Worm (Caenorhabditis elegans): ENCODE measurements around the gene fbxa-192.
"Not testable (repeated sequence)": the region's sequence is repeated elsewhere in the genome, so short reads cannot be mapped to it uniquely, and the experiment has no call there.

fbxa-192 gene

DNA sequence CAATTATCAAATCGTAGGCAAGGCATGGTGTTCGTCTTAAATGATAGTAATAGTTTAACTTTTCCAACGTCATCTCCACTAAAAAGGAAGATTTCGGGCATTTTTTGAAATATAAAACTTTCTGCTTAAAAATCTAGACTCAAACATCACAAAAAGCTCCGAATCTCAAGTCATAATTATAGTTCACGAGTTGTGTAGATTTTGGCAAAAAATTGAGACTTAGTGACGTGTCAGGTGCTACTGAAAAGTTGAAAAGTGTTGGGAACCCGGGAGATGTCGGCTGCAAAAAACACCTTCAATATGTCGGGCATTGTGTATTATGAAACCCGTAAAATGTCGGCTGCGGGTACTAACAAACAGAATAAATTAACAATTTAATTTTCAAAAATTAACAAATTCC is 45.5 kb upstream of the fbxa-192 start, which contains the start of gene Y26G10.1:
TSS of gene Y26G10.1 (minus strand) at position 101 of the 400 bp plus-strand sequence.
- no peak for TF ChIP-seq spr-1 (tag; optimal IDR thresholded peaks at IDR 0.05)
- TF ChIP-seq dmd-9 (GFP tag; IDR thresholded peaks at IDR 0.05): no peak
- TF ChIP-seq lin-15B (tag; optimal IDR thresholded peaks at IDR 0.05): no peak
- TF ChIP-seq pha-4 (GFP tag; IDR thresholded peaks at IDR 0.05): no peak
- TF ChIP-seq pha-4 (tag; optimal IDR thresholded peaks at IDR 0.05): no peak
- TF ChIP-seq egl-27 (tag; optimal IDR thresholded peaks at IDR 0.05): no peak
- TF ChIP-seq mep-1 (tag; optimal IDR thresholded peaks at IDR 0.05): no peak
- no peak for TF ChIP-seq F26F4.8 (GFP tag; conservative IDR thresholded peaks at IDR 0.05)
- no peak for TF ChIP-seq lsy-2 (tag; optimal IDR thresholded peaks at IDR 0.05)
- no peak for TF ChIP-seq nhr-11 (tag; optimal IDR thresholded peaks at IDR 0.05)
- no peak for TF ChIP-seq tra-1 (GFP tag; IDR thresholded peaks at IDR 0.05)
- TF ChIP-seq pqm-1 (tag; optimal IDR thresholded peaks at IDR 0.05): no peak
- no peak for TF ChIP-seq daf-19 (GFP tag; conservative IDR thresholded peaks at IDR 0.05)
- TF ChIP-seq mdl-1 (tag; optimal IDR thresholded peaks at IDR 0.05): no peak
- TF ChIP-seq mxl-2 (GFP tag; conservative IDR thresholded peaks at IDR 0.05): no peak

- no peak for TF ChIP-seq daf-12 (tag; optimal IDR thresholded peaks at IDR 0.05)
- TF ChIP-seq ztf-11 (tag; optimal IDR thresholded peaks at IDR 0.05): no peak
- no peak for TF ChIP-seq mxl-3 (GFP tag; optimal IDR thresholded peaks at IDR 0.05)
- TF ChIP-seq madf-9 (GFP tag; conservative IDR thresholded peaks at IDR 0.05): no peak
- peak; percentile 75 for TF ChIP-seq pqm-1 (tag; optimal IDR thresholded peaks at IDR 0.05)
- TF ChIP-seq skn-1 (tag; optimal IDR thresholded peaks at IDR 0.05): no peak
These were observed 43.9 kb upstream of the fbxa-192 start for ce11 chrV:17694260-17694659.

DNA sequence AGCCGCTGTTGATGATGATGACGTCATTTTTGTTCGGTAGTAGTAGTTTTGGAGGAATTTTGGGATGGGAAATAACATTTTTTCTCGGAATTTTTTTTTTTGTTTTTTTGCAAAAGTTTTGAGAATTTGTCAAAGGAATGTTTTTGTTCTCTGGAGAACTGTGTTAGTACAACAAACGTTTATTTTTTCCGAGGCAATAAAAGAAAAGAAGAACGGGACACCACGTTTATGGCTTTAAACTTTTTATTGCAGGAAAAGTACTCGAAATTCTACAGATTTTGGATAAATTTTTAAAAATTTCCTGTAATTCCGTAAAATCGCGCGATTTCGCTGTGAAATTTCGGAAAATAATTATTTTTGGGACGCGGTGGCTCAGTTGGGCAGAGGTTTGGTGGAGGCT is 40.6 kb upstream of the fbxa-192 start, which contains the start of gene F59A1.13:
TSS of gene F59A1.13 (minus strand) at position 101 of the 400 bp plus-strand sequence.
- no peak for TF ChIP-seq lir-3 (tag; optimal IDR thresholded peaks at IDR 0.05)
- TF ChIP-seq ceh-82 (tag; optimal IDR thresholded peaks at IDR 0.05): no peak
- no peak for TF ChIP-seq ceh-32 (tag; optimal IDR thresholded peaks at IDR 0.05; ENCODE audit: poor library complexity)
- no peak for TF ChIP-seq vab-7 (GFP tag; IDR thresholded peaks at IDR 0.05)
- TF ChIP-seq nhr-28 (tag; optimal IDR thresholded peaks at IDR 0.05): no peak

DNA sequence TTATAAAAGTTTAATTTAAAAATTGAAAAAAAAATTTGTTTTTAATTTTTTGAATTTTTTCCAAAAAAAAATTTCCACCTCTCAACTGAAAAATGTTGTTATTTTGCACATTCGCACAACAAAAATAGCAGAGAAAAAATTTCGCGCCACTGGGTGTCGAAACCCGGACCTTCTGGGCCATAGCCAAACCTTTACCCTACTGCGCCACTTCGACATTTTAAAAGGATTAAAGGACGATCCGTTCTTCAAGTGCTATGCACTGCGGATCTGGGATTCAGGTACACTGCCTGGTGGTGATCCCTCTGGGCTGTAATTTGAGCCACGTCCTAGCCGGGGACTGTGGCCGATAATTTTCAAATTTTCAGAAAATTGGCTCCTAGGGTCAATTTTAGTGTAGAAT is 37.1 kb upstream of the fbxa-192 start:
- TF ChIP-seq snpc-1.2 (GFP tag; IDR thresholded peaks at IDR 0.05): peak; percentile 32; the same call in 1 of the 2 replicates
- TF ChIP-seq madf-5 (GFP tag; IDR thresholded peaks at IDR 0.05): peak in 1 of 2 experiments; percentile 43; a peak in 1 of 4 replicates
- TF ChIP-seq nhr-41 (GFP tag; IDR thresholded peaks at IDR 0.05): 0 out of 2 replicates have a peak, but pooled peaks have one; percentile 26
- 0 out of 2 replicates have a peak, but pooled peaks have one; percentile 15 for TF ChIP-seq pha-4 (GFP tag; IDR thresholded peaks at IDR 0.05)
- not testable (repeated sequence) for TF ChIP-seq pha-4 (tag; optimal IDR thresholded peaks at IDR 0.05)
- peak; percentile 31; the same call in 1 of the 2 replicates for TF ChIP-seq lin-38 (GFP tag; IDR thresholded peaks at IDR 0.05)
- 0 out of 2 replicates have a peak, but pooled peaks have one; percentile 30 for TF ChIP-seq egl-43 (GFP tag; IDR thresholded peaks at IDR 0.05)
- peak; percentile 62 for TF ChIP-seq vab-7 (GFP tag; IDR thresholded peaks at IDR 0.05)
- peak; percentile 75 for TF ChIP-seq lim-7 (GFP tag; IDR thresholded peaks at IDR 0.05)

DNA sequence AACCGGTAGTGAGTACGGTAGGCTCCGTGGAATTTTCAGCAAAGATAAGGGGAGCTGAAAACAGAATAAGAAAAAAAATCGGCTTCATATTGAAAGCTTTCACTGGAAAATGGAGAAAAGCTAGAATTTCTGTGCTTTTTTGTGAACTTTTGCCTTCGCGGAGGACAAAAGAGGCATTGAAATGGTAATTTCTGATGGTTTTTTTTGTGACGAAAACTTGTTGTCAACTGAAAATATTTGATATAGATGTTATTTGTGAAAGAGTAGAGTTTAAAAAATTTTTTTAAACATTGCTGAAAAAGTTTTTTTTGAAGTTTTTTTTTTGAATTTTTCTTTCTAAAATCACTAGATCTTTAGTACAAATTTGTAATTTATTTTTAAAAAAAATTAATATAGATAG is 36.5 kb upstream of the fbxa-192 start, which contains the start of gene F59A1.18:
TSS of gene F59A1.18 (minus strand) at position 101 of the 400 bp plus-strand sequence.
- TF ChIP-seq fkh-10 (GFP tag; optimal IDR thresholded peaks at IDR 0.05) (no peak), nhr-11 (tag; optimal IDR thresholded peaks at IDR 0.05) (no peak), lim-7 (GFP tag; IDR thresholded peaks at IDR 0.05) (no peak), aha-1 (tag) (no peak), snpc-1.2 (GFP tag; IDR thresholded peaks at IDR 0.05) (no peak), pha-4 (GFP tag; IDR thresholded peaks at IDR 0.05) (no peak), pha-4 (tag; optimal IDR thresholded peaks at IDR 0.05) (no peak), madf-5 (GFP tag; IDR thresholded peaks at IDR 0.05) (no peak), sdz-12 (GFP tag; optimal IDR thresholded peaks at IDR 0.05) (no peak), duxl-1 (tag; optimal IDR thresholded peaks at IDR 0.05; ENCODE audit: poor library complexity) (no peak), arid-1 (GFP tag; conservative IDR thresholded peaks at IDR 0.05) (no peak), unc-130 (GFP tag; optimal IDR thresholded peaks at IDR 0.05) (no peak), vab-7 (GFP tag; IDR thresholded peaks at IDR 0.05) (no peak), lir-3 (tag; optimal IDR thresholded peaks at IDR 0.05) (no peak)
